Worm (Caenorhabditis elegans): ENCODE results near the gene spk-1.

DNA sequence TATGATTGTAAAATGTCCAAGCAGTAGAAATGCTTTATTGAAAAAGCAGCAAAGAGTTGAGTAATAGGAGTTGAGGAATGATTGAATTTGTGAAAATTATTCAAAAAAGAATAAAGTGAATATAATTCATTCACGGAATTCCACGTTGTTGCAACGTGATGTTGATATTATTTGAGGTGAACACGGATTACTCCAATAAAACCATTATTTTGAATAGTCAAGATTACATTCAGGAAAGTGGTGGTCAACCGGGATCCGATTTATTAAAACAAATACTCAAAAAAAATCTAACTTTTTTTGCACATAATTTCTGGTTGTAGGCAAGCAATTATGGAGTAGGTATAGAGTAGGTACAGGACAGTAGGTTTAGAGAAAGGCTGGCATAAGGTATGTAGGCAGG lies 29.0 kb downstream of the spk-1 start, which contains the start of gene bre-3:
- TF ChIP-seq dao-5 (tag; optimal IDR thresholded peaks at IDR 0.05) = no peak
- no peak for TF ChIP-seq W03F9.2 (tag; optimal IDR thresholded peaks at IDR 0.05)
- TF ChIP-seq him-1 (tag; optimal IDR thresholded peaks at IDR 0.05) = no peak

Data from whole organism, L4/young adult.